Fruit fly (Drosophila melanogaster): Measurements from ENCODE around the gene Bdbt.
A peak's percentile ranks its signal among the peaks of the same experiment; 100 is the strongest.

Gene Bdbt

DNA sequence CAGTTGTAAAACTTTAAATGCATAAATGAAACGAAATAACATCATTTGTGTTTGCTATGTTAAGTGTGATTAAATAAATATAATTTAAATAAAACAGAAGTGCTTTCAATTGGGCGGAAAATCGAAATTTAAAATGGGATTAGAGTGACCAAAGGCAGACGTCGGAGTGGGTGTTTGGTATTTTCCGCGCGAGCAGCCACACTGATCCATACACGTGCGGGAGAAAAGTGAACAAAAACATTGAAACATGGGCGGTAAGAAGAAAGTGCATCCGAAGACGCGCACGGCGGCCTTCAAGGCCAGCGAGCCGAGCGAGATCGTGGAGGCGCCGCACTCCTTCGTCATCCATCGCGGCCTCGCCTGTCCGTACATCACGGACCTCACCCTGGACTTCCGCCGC is 2.6 kb downstream of the Bdbt start, which contains the start of gene ppan (continued):
- no peak for TF ChIP-seq dysf (GFP tag; IDR thresholded peaks at IDR 0.05)
- TF ChIP-seq CoRest (tag; optimal IDR thresholded peaks at IDR 0.05): no peak
- TF ChIP-seq hkb (optimal IDR thresholded peaks at IDR 0.05): no peak
- TF ChIP-seq hkb (GFP tag; IDR thresholded peaks at IDR 0.05): no peak
- peak; percentile 39 for TF ChIP-seq BEAF-32 (GFP tag; optimal IDR thresholded peaks at IDR 0.05)
- no peak for TF ChIP-seq CG3726 (GFP tag; IDR thresholded peaks at IDR 0.05)
- TF ChIP-seq Blimp-1 (GFP tag; optimal IDR thresholded peaks at IDR 0.05): no peak
- peak; percentile 58 for TF ChIP-seq Ets97D (GFP tag; optimal IDR thresholded peaks at IDR 0.05)
- TF ChIP-seq ewg (GFP tag; optimal IDR thresholded peaks at IDR 0.05): no peak
- no peak for TF ChIP-seq CG5953 (GFP tag; IDR thresholded peaks at IDR 0.05)
- no peak for TF ChIP-seq Lpt (GFP tag; optimal IDR thresholded peaks at IDR 0.05)
- TF ChIP-seq mirr (GFP tag; optimal IDR thresholded peaks at IDR 0.05): no peak
- no peak for TF ChIP-seq lbe (GFP tag; optimal IDR thresholded peaks at IDR 0.05)
- TF ChIP-seq stwl (tag; optimal IDR thresholded peaks at IDR 0.05): peak; percentile 75
- no peak for TF ChIP-seq h (optimal IDR thresholded peaks at IDR 0.05)
- TF ChIP-seq CG31441 (GFP tag; IDR thresholded peaks at IDR 0.05): no peak
- peak; percentile 16 for TF ChIP-seq CG4617 (GFP tag; optimal IDR thresholded peaks at IDR 0.05; ENCODE audit: borderline replicate concordance)
- TF ChIP-seq Camta (GFP tag; optimal IDR thresholded peaks at IDR 0.05): no peak
- TF ChIP-seq CG4282 (GFP tag; optimal IDR thresholded peaks at IDR 0.05): no peak
- no peak for TF ChIP-seq da (GFP tag; optimal IDR thresholded peaks at IDR 0.05)
- peak; percentile 53 for TF ChIP-seq Bgb (GFP tag; IDR thresholded peaks at IDR 0.05; ENCODE audit: partially characterized antibody)
- no peak for TF ChIP-seq Bteb2 (GFP tag; optimal IDR thresholded peaks at IDR 0.05)
- no peak for TF ChIP-seq dan (GFP tag; IDR thresholded peaks at IDR 0.05)
- TF ChIP-seq CG14710 (tag; optimal IDR thresholded peaks at IDR 0.05): peak; percentile 42
- TF ChIP-seq knrl (GFP tag; IDR thresholded peaks at IDR 0.05; ENCODE audit: partially characterized antibody): peak; percentile 44; the same call in 1 of the 3 replicates
- no peak for TF ChIP-seq sisA (GFP tag; IDR thresholded peaks at IDR 0.05)
- no peak for TF ChIP-seq unpg (GFP tag; optimal IDR thresholded peaks at IDR 0.05)
- TF ChIP-seq CG34224 (GFP tag; IDR thresholded peaks at IDR 0.05; ENCODE audit: partially characterized antibody): peak; percentile 25; the same call in 1 of the 3 replicates
- no peak for TF ChIP-seq CG13624 (GFP tag; optimal IDR thresholded peaks at IDR 0.05)
- no peak for TF ChIP-seq psq (GFP tag; optimal IDR thresholded peaks at IDR 0.05)
- TF ChIP-seq Atf3 (GFP tag; optimal IDR thresholded peaks at IDR 0.05): no peak
- TF ChIP-seq CG17186 (GFP tag; optimal IDR thresholded peaks at IDR 0.05): peak; percentile 46
- no peak for TF ChIP-seq CG8478 (optimal IDR thresholded peaks at IDR 0.05)
- TF ChIP-seq CG12236 (GFP tag; optimal IDR thresholded peaks at IDR 0.05): no peak
- TF ChIP-seq CG10209 (GFP tag; optimal IDR thresholded peaks at IDR 0.05): no peak
- no peak for TF ChIP-seq CG1647 (GFP tag; optimal IDR thresholded peaks at IDR 0.05)
- TF ChIP-seq fd64A (GFP tag; optimal IDR thresholded peaks at IDR 0.05): no peak
- TF ChIP-seq Nf-YB (GFP tag; optimal IDR thresholded peaks at IDR 0.05): no peak
- TF ChIP-seq sens (GFP tag): peak; percentile 3
- TF ChIP-seq CG2116 (GFP tag; optimal IDR thresholded peaks at IDR 0.05): peak; percentile 44
- no peak for TF ChIP-seq grn (GFP tag; optimal IDR thresholded peaks at IDR 0.05)
- TF ChIP-seq MESR4 (GFP tag; optimal IDR thresholded peaks at IDR 0.05): peak; percentile 64
- TF ChIP-seq run (tag; optimal IDR thresholded peaks at IDR 0.05): no peak
- TF ChIP-seq slou (GFP tag; optimal IDR thresholded peaks at IDR 0.05): no peak
- no peak for TF ChIP-seq CG2889 (GFP tag; IDR thresholded peaks at IDR 0.05)
- TF ChIP-seq tap (tag; optimal IDR thresholded peaks at IDR 0.05): no peak
- no peak; the same call in 1 of the 2 replicates for TF ChIP-seq ranshi (GFP tag; IDR thresholded peaks at IDR 0.05)
- TF ChIP-seq H2.0 (GFP tag; IDR thresholded peaks at IDR 0.05): no peak
- no peak for TF ChIP-seq ATbp (GFP tag; optimal IDR thresholded peaks at IDR 0.05)
- no peak for TF ChIP-seq CG31388 (GFP tag; optimal IDR thresholded peaks at IDR 0.05)
- no peak for TF ChIP-seq tio (GFP tag; optimal IDR thresholded peaks at IDR 0.05)
- no peak for TF ChIP-seq chm (GFP tag; IDR thresholded peaks at IDR 0.05)
- TF ChIP-seq lab (GFP tag; optimal IDR thresholded peaks at IDR 0.05): no peak
